Fruit fly (Drosophila melanogaster) whole organism, prepupa: ENCODE measurements around the gene CG42450.
A peak's percentile ranks its signal among the peaks of the same experiment; 100 is the strongest.

Source experiments
- Blimp-1 ChIP-seq: fragments of 200-800 bp; sonication (Bioruptor generic); optimal IDR thresholded peaks from 3 replicates; lab custom pipeline; 2017; ENCODE audit warnings: missing biosample characterization, missing genetic modification characterization, mild to moderate bottlenecking, moderate library complexity, missing genetic modification reagents
- CG10631 ChIP-seq: fragments of 200-800 bp; sonication (Bioruptor generic); optimal IDR thresholded peaks from 2 replicates; lab custom pipeline; 2016; ENCODE audit warnings: missing biosample characterization, missing genetic modification characterization
- CG11294 ChIP-seq: fragments of 200-800 bp; sonication (Bioruptor generic); IDR thresholded peaks from 2 replicates; pipeline ENCODE4 v1.3.6; 2022; ENCODE audit warnings: missing biosample characterization, missing genetic modification characterization
- CG11762 ChIP-seq: fragments of 200-800 bp; sonication (Bioruptor generic); optimal IDR thresholded peaks from 3 replicates; lab custom pipeline; 2016; ENCODE audit warnings: missing biosample characterization, missing genetic modification characterization; ENCODE audit not compliant: insufficient read depth
- CG15336 ChIP-seq: fragments of 200-800 bp; sonication (Bioruptor generic); IDR thresholded peaks from 2 replicates; pipeline ENCODE4 v1.3.6; 2022; ENCODE audit warnings: missing biosample characterization, missing genetic modification characterization
- CG1621 ChIP-seq: fragments of 200-800 bp; sonication (Bioruptor generic); optimal IDR thresholded peaks from 3 replicates; lab custom pipeline; 2018; ENCODE audit warnings: missing biosample characterization, mild to moderate bottlenecking, missing genetic modification characterization
- CG16779 ChIP-seq: fragments of 200-800 bp; sonication (Bioruptor generic); optimal IDR thresholded peaks from 3 replicates; lab custom pipeline; 2017; ENCODE audit warnings: missing biosample characterization, mild to moderate bottlenecking, missing genetic modification characterization
- CG3032 ChIP-seq: fragments of 200-800 bp; optimal IDR thresholded peaks from 2 replicates; lab custom pipeline; 2019; ENCODE audit warnings: missing biosample characterization, mild to moderate bottlenecking, missing genetic modification characterization, moderate library complexity
- CG31627 ChIP-seq: fragments of 200-800 bp; sonication (Bioruptor generic); optimal IDR thresholded peaks from 3 replicates; lab custom pipeline; 2016; ENCODE audit warnings: missing biosample characterization, missing genetic modification characterization
- CG34406 ChIP-seq: fragments of 200-800 bp; sonication (Bioruptor generic); optimal IDR thresholded peaks from 3 replicates; lab custom pipeline; 2016; ENCODE audit warnings: missing biosample characterization, missing genetic modification characterization
- CG3919 ChIP-seq: fragments of 200-800 bp; sonication (Bioruptor generic); optimal IDR thresholded peaks from 3 replicates; lab custom pipeline; 2016; ENCODE audit warnings: missing biosample characterization, missing genetic modification characterization
- CG4318 ChIP-seq: fragments of 200-800 bp; sonication (Bioruptor generic); optimal IDR thresholded peaks from 3 replicates; lab custom pipeline; 2017; ENCODE audit warnings: missing biosample characterization, mild to moderate bottlenecking, missing genetic modification characterization
- CG6163 ChIP-seq: fragments of 200-800 bp; sonication (Bioruptor generic); IDR thresholded peaks from 3 replicates; pipeline ENCODE4 v1.3.6; 2022; ENCODE audit warnings: missing biosample characterization, missing genetic modification characterization
- CG6276 ChIP-seq: fragments of 200-800 bp; sonication (Bioruptor generic); optimal IDR thresholded peaks from 2 replicates; lab custom pipeline; 2017; ENCODE audit warnings: missing biosample characterization, mild to moderate bottlenecking, missing genetic modification characterization
- CG6792 ChIP-seq: fragments of 200-800 bp; sonication (Bioruptor generic); optimal IDR thresholded peaks from 3 replicates; lab custom pipeline; 2016; ENCODE audit warnings: missing biosample characterization, missing genetic modification characterization
- CG6808 ChIP-seq: fragments of 200-800 bp; sonication (Bioruptor generic); optimal IDR thresholded peaks from 3 replicates; lab custom pipeline; 2017; ENCODE audit warnings: missing biosample characterization, missing genetic modification characterization, mild to moderate bottlenecking, moderate library complexity, missing genetic modification reagents
- CG7368 ChIP-seq: fragments of 200-800 bp; sonication (Bioruptor generic); optimal IDR thresholded peaks from 3 replicates; lab custom pipeline; 2016; ENCODE audit warnings: missing biosample characterization, missing genetic modification characterization
- CG8119 ChIP-seq: fragments of 200-800 bp; sonication (Bioruptor generic); IDR thresholded peaks from 3 replicates; pipeline ENCODE4 v1.3.6; 2022; ENCODE audit warnings: missing biosample characterization, missing genetic modification characterization
- CG9139 ChIP-seq: fragments of 200-800 bp; sonication (Bioruptor generic); optimal IDR thresholded peaks from 3 replicates; lab custom pipeline; 2017; ENCODE audit warnings: missing biosample characterization, mild to moderate bottlenecking, missing genetic modification characterization
- Eip75B ChIP-seq: fragments of 200-800 bp; sonication (Bioruptor generic); optimal IDR thresholded peaks from 3 replicates; lab custom pipeline; 2016; ENCODE audit warnings: missing biosample characterization, missing genetic modification characterization
- Eip78C ChIP-seq: fragments of 200-800 bp; sonication (Bioruptor generic); peaks from one replicate; lab custom pipeline; 2016; ENCODE audit warnings: missing biosample characterization, missing genetic modification characterization
- Eip93F ChIP-seq: fragments of 200-800 bp; sonication (Bioruptor generic); optimal IDR thresholded peaks from 2 replicates; lab custom pipeline; 2016; ENCODE audit warnings: missing biosample characterization, mild to moderate bottlenecking, missing genetic modification characterization
- Ets21C ChIP-seq: fragments of 200-800 bp; sonication (Bioruptor generic); optimal IDR thresholded peaks from 3 replicates; lab custom pipeline; 2016; ENCODE audit warnings: missing biosample characterization, missing genetic modification characterization
- Gug ChIP-seq: fragments of 200-800 bp; sonication (Bioruptor generic); IDR thresholded peaks from 2 replicates; pipeline ENCODE4 v1.3.6; 2022; ENCODE audit warnings: missing biosample characterization, missing genetic modification characterization
- Hr38 ChIP-seq: sonication (Bioruptor generic); optimal IDR thresholded peaks from 2 replicates; lab custom pipeline; 2016; ENCODE audit warnings: missing biosample characterization, missing genetic modification characterization
- Hr4 ChIP-seq: fragments of 200-800 bp; sonication (Bioruptor generic); optimal IDR thresholded peaks from 3 replicates; lab custom pipeline; 2016; ENCODE audit warnings: missing biosample characterization, missing genetic modification characterization
- Lpt ChIP-seq: fragments of 200-800 bp; sonication (Bioruptor generic); optimal IDR thresholded peaks from 3 replicates; lab custom pipeline; 2016; ENCODE audit warnings: missing biosample characterization, missing genetic modification characterization
- Met ChIP-seq: fragments of 200-800 bp; sonication (Bioruptor generic); optimal IDR thresholded peaks from 3 replicates; lab custom pipeline; 2016; ENCODE audit warnings: missing biosample characterization, missing genetic modification characterization
- OdsH ChIP-seq: fragments of 200-800 bp; sonication (Bioruptor generic); optimal IDR thresholded peaks from 3 replicates; lab custom pipeline; 2016; ENCODE audit warnings: missing biosample characterization, missing genetic modification characterization
- Sox14 ChIP-seq: fragments of 200-800 bp; sonication (Bioruptor generic); optimal IDR thresholded peaks from 3 replicates; lab custom pipeline; 2016; ENCODE audit warnings: missing biosample characterization, missing genetic modification characterization
- Sox15 ChIP-seq: fragments of 200-800 bp; sonication (Bioruptor generic); optimal IDR thresholded peaks from 3 replicates; lab custom pipeline; 2016; ENCODE audit warnings: missing biosample characterization, missing genetic modification characterization
- achi ChIP-seq: fragments of 200-800 bp; sonication (Bioruptor generic); optimal IDR thresholded peaks from 3 replicates; lab custom pipeline; 2016; ENCODE audit warnings: missing biosample characterization, missing genetic modification characterization
- acj6 ChIP-seq: fragments of 200-800 bp; sonication (Bioruptor generic); optimal IDR thresholded peaks from 3 replicates; lab custom pipeline; 2016; ENCODE audit warnings: missing biosample characterization, missing genetic modification characterization
- cyc ChIP-seq: fragments of 200-800 bp; sonication (Bioruptor generic); optimal IDR thresholded peaks from 3 replicates; lab custom pipeline; 2016; ENCODE audit warnings: missing biosample characterization, missing genetic modification characterization
- dac ChIP-seq: fragments of 200-800 bp; sonication (Bioruptor generic); optimal IDR thresholded peaks from 2 replicates; lab custom pipeline; 2017; ENCODE audit warnings: missing biosample characterization, mild to moderate bottlenecking, missing genetic modification characterization
- dsx ChIP-seq: fragments of 200-800 bp; optimal IDR thresholded peaks from 3 replicates; lab custom pipeline; 2019; ENCODE audit warnings: missing biosample characterization, mild to moderate bottlenecking, missing genetic modification characterization, moderate library complexity; ENCODE audit not compliant: poor library complexity, severe bottlenecking
- eg ChIP-seq: fragments of 200-800 bp; sonication (Bioruptor generic); IDR thresholded peaks from 3 replicates; pipeline ENCODE4 v1.3.6; 2022; ENCODE audit warnings: missing biosample characterization, missing genetic modification characterization
- fd85E ChIP-seq: fragments of 200-800 bp; sonication (Bioruptor generic); optimal IDR thresholded peaks from 3 replicates; lab custom pipeline; 2016; ENCODE audit warnings: missing biosample characterization, missing genetic modification characterization
- lz ChIP-seq: fragments of 200-800 bp; sonication (Bioruptor generic); optimal IDR thresholded peaks from 3 replicates; lab custom pipeline; 2016; ENCODE audit warnings: missing biosample characterization, missing genetic modification characterization
- net ChIP-seq: fragments of 200-800 bp; sonication (Bioruptor generic); optimal IDR thresholded peaks from 3 replicates; lab custom pipeline; 2016; ENCODE audit warnings: missing biosample characterization, missing genetic modification characterization
- pdm3 ChIP-seq: fragments of 200-800 bp; sonication (Bioruptor generic); optimal IDR thresholded peaks from 3 replicates; lab custom pipeline; 2016; ENCODE audit warnings: missing biosample characterization, missing genetic modification characterization
- salr ChIP-seq, 2 experiments: fragments of 200-800 bp; sonication (Bioruptor generic); optimal IDR thresholded peaks; 3 replicates each; lab custom pipeline; 2016 to 2018; ENCODE audit warnings: missing biosample characterization in 2 of 2, missing genetic modification characterization in 2 of 2, mild to moderate bottlenecking in 1 of 2
- spab ChIP-seq: fragments of 200-800 bp; sonication (Bioruptor generic); optimal IDR thresholded peaks from 2 replicates; lab custom pipeline; 2017; ENCODE audit warnings: missing biosample characterization, mild to moderate bottlenecking, missing genetic modification characterization, missing genetic modification reagents
- ss ChIP-seq, 2 experiments: fragments of 200-800 bp; sonication (Bioruptor generic); optimal IDR thresholded peaks; 2 replicates in 1 of 2; 3 replicates in 1 of 2; lab custom pipeline; 2017 to 2018; ENCODE audit warnings: mild to moderate bottlenecking in 2 of 2, missing biosample characterization in 2 of 2, missing genetic modification characterization in 2 of 2, moderate library complexity in 1 of 2
- svp ChIP-seq: fragments of 200-800 bp; sonication (Bioruptor generic); peaks from one replicate; lab custom pipeline; 2016; ENCODE audit warnings: missing biosample characterization, missing genetic modification characterization
- vri ChIP-seq: fragments of 200-800 bp; sonication (Bioruptor generic); optimal IDR thresholded peaks from 3 replicates; lab custom pipeline; 2016; ENCODE audit warnings: missing biosample characterization, mild to moderate bottlenecking, missing genetic modification characterization

Gene CG42450

DNA sequence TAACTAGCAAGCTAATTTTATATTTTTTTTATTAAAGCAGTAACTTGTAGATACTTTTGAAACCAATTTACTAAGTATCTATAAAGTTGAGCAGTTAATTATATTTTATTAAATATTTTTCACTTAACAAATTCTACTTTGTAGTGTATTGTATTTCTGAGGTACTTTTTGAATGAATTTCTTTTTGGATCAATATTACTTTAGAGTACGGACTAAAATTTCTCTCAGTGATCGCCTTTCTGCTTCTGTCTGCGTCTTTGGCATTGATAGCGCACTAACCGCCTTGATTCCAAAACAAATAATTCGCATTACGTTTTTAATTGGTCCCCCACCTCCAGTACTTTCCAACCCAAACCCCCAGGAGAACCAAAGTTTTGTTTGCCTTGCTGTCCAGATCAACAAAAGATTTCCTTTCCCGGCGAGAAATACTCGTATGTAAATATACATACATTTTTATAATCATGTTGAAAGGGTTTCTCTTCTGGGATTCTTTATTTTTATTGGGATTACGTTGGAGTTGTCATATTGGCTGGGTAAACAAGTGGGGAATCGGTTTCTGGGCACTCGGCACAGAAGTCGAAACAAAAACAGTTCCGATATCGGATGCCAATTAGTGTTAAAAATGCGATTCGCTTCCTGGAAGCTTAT is 26.0 kb downstream of the CG42450 start (continued):
- peak; percentile 5 for TF ChIP-seq acj6 (GFP tag; lab: Kevin White, UChicago)
- no peak for TF ChIP-seq Lpt
- no peak for TF ChIP-seq fd85E (GFP tag; lab: Kevin White, UChicago)
- TF ChIP-seq net: no peak
- 0 out of 3 replicates have a peak, but pooled peaks have one; percentile 21 for TF ChIP-seq CG8119 (GFP tag; lab: Robert Waterston, UW)
- peak; percentile 4 to 57 for TF ChIP-seq ss (GFP tag; optimal IDR thresholded peaks at IDR 0.05; lab: Kevin White, UChicago)
- no peak for TF ChIP-seq CG31627 (GFP tag; lab: Kevin White, UChicago)
- TF ChIP-seq Sox15 (GFP tag; lab: Kevin White, UChicago): no peak
- peak; percentile 64 for TF ChIP-seq Eip78C (GFP tag; lab: Kevin White, UChicago)
- peak; percentile 40 for TF ChIP-seq CG9139
- TF ChIP-seq CG6276 (GFP tag; lab: Kevin White, UChicago): no peak
- TF ChIP-seq Hr38: no peak
- TF ChIP-seq CG3032 (tag; lab: Kevin White, UChicago): peak; percentile 13
- peak; percentile 29 for TF ChIP-seq Met (GFP tag; lab: Kevin White, UChicago)
- peak in 1 of 2 experiments; percentile 4 for TF ChIP-seq salr (GFP tag; optimal IDR thresholded peaks at IDR 0.05; lab: Kevin White, UChicago)
- TF ChIP-seq CG4318: no peak
- TF ChIP-seq CG16779 (tag; lab: Kevin White, UChicago): no peak
- peak; percentile 10 for TF ChIP-seq spab (GFP tag; lab: Kevin White, UChicago)
- TF ChIP-seq CG10631 (GFP tag; lab: Kevin White, UChicago): no peak
- TF ChIP-seq eg: 0 out of 3 replicates have a peak, but pooled peaks have one; percentile 27
- no peak for TF ChIP-seq Ets21C (GFP tag; lab: Kevin White, UChicago)
- TF ChIP-seq cyc (GFP tag; lab: Kevin White, UChicago): no peak

DNA sequence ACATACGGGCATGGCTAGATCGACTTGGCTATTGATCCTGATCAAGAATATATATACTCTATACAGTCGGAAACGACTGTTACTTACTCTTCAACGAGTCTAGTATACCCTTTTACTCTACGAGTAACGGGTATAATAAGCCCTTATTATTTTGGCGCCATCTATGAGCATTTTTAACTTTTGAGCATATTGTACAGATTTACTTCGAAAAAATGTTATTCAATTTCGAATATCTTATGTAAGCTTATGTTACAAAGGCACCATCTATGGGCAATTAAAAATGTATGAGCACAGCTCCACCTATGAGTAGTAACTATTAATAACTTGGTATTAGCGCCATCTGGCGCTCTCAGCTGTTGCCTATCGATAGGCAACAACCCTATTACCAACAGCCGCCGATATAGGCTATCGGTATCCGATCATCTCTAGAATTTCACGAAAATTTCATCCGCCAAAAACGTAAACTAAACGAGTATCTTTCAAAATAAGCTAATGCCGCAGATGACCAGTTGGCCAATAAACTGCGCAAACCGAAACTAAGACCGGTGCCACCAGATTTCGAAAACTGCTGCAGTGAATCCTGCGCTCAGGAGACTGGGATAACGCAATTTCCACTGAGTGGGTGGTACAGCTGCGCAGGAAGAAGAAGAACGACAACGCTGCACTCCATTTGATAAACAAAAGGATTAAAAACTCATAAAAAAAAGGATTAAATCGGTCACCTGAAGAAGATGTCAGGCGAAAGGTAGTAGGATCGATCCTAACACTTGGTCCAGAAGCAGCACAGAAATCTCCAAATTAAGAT is 30.3 kb downstream of the CG42450 start, which contains the start of gene htk:
TSS of gene htk (plus strand) at position 435 of the 805 bp plus-strand sequence.
- TF ChIP-seq spab (GFP tag; lab: Kevin White, UChicago): no peak
- TF ChIP-seq svp: peak; percentile 57
- TF ChIP-seq CG3919 (GFP tag; lab: Kevin White, UChicago): peak; percentile 63
- TF ChIP-seq CG11762 (GFP tag; lab: Kevin White, UChicago): no peak
- TF ChIP-seq cyc (GFP tag; lab: Kevin White, UChicago): peak; percentile 79
- no peak for TF ChIP-seq CG6163
- TF ChIP-seq CG1621 (tag; lab: Kevin White, UChicago): peak; percentile 17
- TF ChIP-seq OdsH: peak; percentile 51
- TF ChIP-seq CG34406 (GFP tag; lab: Kevin White, UChicago): no peak
- TF ChIP-seq Eip93F (GFP tag; lab: Kevin White, UChicago): no peak
- peak; percentile 40 for TF ChIP-seq Sox14 (GFP tag; lab: Kevin White, UChicago)
- no peak for TF ChIP-seq CG6808 (GFP tag; lab: Kevin White, UChicago)
- no peak for TF ChIP-seq CG8119 (GFP tag; lab: Robert Waterston, UW)
- TF ChIP-seq CG10631 (GFP tag; lab: Kevin White, UChicago): no peak
- TF ChIP-seq Eip75B (GFP tag; lab: Kevin White, UChicago): no peak
- TF ChIP-seq Hr4 (GFP tag; lab: Kevin White, UChicago): no peak
- no peak for TF ChIP-seq CG11294 (GFP tag; lab: Robert Waterston, UW)
- TF ChIP-seq Met (GFP tag; lab: Kevin White, UChicago): peak; percentile 38
- TF ChIP-seq acj6 (GFP tag; lab: Kevin White, UChicago): peak; percentile 40
- no peak for TF ChIP-seq Sox15 (GFP tag; lab: Kevin White, UChicago)
- no peak for TF ChIP-seq dac (GFP tag; lab: Kevin White, UChicago)
- TF ChIP-seq dsx (GFP tag; lab: Kevin White, UChicago): no peak
- no peak for TF ChIP-seq eg
- no peak for TF ChIP-seq Gug
- TF ChIP-seq CG7368: peak; percentile 44
- TF ChIP-seq salr (GFP tag; optimal IDR thresholded peaks at IDR 0.05; lab: Kevin White, UChicago): peak in 1 of 2 experiments; percentile 49
- TF ChIP-seq vri: peak; percentile 91
- TF ChIP-seq CG3032 (tag; lab: Kevin White, UChicago): peak; percentile 26
- TF ChIP-seq CG31627 (GFP tag; lab: Kevin White, UChicago): peak; percentile 78
- no peak for TF ChIP-seq CG15336
- TF ChIP-seq Lpt: no peak
- TF ChIP-seq CG6792 (GFP tag; lab: Kevin White, UChicago): peak; percentile 33
- TF ChIP-seq achi (GFP tag; lab: Kevin White, UChicago): peak; percentile 11
- peak; percentile 60 for TF ChIP-seq pdm3 (GFP tag; lab: Kevin White, UChicago)
- peak; percentile 73 for TF ChIP-seq lz (GFP tag; lab: Kevin White, UChicago)
- TF ChIP-seq CG6276 (GFP tag; lab: Kevin White, UChicago): no peak
- no peak for TF ChIP-seq Blimp-1 (GFP tag; lab: Kevin White, UChicago)
